Worm (Caenorhabditis elegans): ENCODE results near the gene lido-12.
A peak's percentile ranks its signal among the peaks of the same experiment; 100 is the strongest.

lido-12 gene

DNA sequence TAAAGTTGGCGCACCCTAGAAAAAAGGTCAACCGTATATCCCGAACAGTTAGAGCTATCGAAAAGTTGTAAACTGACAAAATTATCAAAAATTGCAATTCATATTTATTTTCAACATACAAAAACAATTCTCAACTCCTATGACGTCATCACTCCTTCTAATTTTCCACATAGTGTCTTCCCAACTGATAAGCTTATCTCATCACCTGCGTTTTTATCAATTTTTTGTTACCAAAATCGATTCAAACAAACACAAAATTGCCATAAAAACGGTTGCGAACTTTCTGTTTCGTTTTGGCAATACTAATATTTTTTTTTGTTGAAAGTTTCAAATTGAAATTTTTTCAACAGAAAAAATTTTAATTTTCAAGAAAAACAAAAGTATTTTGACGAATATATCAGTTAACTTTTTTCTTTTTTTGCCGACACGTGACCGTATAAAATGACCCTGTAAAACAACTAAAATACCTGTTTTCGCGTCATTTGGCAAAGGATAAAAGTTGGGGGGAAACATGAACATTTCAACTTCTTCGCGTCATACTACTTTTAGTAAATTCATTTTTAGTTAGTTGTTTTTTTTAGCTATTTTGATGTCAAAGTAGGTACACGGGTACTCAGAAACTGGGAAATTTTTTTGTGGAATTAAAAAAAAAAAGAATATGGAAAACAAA, 29.9 kb upstream of the lido-12 start (continued):
- peak in 1 of 2 experiments; percentile 12 for TF ChIP-seq mdl-1 (tag; optimal IDR thresholded peaks at IDR 0.05)

DNA sequence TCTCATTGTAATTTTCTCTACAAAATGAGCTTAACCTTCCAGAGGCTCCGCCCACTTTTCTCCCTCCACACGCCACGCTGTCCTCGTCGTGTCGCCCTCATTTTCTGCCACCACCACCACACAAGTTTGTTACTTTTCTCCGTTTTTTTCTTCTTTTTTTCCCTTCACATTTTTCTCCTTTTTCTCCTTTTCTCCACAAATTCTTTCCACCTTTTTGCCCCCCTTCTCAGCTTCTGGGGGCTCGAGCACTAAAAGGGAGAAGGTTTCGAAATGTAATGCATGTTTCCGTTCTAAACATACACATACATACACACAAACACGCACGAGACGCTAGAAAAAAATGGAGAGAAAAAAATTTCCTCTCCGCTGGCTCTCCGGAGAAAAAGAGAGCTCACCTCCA, 29.0 kb upstream of the lido-12 start, which contains the start of gene nhr-88:
Gene nhr-88, plus strand, starts transcription at position 43 of the 400 bp plus-strand sequence.
- TF ChIP-seq nhr-48 (tag; optimal IDR thresholded peaks at IDR 0.05): peak; percentile 2
- TF ChIP-seq unc-62 (GFP tag; optimal IDR thresholded peaks at IDR 0.05 in 1 of 2): peak in 1 of 2 experiments; percentile 43
- TF ChIP-seq unc-62 (tag; optimal IDR thresholded peaks at IDR 0.05): no peak
- TF ChIP-seq unc-130 (GFP tag; optimal IDR thresholded peaks at IDR 0.05): no peak
- peak; percentile 56 for TF ChIP-seq hlh-30 (tag; optimal IDR thresholded peaks at IDR 0.05; ENCODE audit: insufficient read depth)
- TF ChIP-seq ama-1 (optimal IDR thresholded peaks at IDR 0.05): peak; percentile 62
- TF ChIP-seq zag-1 (tag; optimal IDR thresholded peaks at IDR 0.05): no peak
- peak; percentile 14; the same call in 1 of the 2 replicates for TF ChIP-seq dmd-6 (GFP tag; IDR thresholded peaks at IDR 0.05)
- peak; percentile 69 for TF ChIP-seq fkh-10 (GFP tag; optimal IDR thresholded peaks at IDR 0.05)
- 0 out of 2 replicates have a peak, but pooled peaks have one; percentile 45 for TF ChIP-seq ctbp-1 (GFP tag; IDR thresholded peaks at IDR 0.05)
- TF ChIP-seq spr-3 (GFP tag; optimal IDR thresholded peaks at IDR 0.05): peak; percentile 8
- TF ChIP-seq egl-43 (GFP tag; IDR thresholded peaks at IDR 0.05): 0 out of 2 replicates have a peak, but pooled peaks have one; percentile 70
- peak; percentile 13; the same call in 1 of the 2 replicates for TF ChIP-seq set-16 (GFP tag; IDR thresholded peaks at IDR 0.05)
- peak; percentile 43; the same call in 1 of the 2 replicates for TF ChIP-seq T26A8.4 (GFP tag; IDR thresholded peaks at IDR 0.05)
- TF ChIP-seq cey-2 (tag; optimal IDR thresholded peaks at IDR 0.05; ENCODE audit: borderline replicate concordance, insufficient read depth): no peak
- TF ChIP-seq lsy-2 (tag; optimal IDR thresholded peaks at IDR 0.05): peak in 1 of 2 experiments; percentile 57
- peak; percentile 39 for TF ChIP-seq rbr-2 (tag; optimal IDR thresholded peaks at IDR 0.05)
- peak; percentile 33 for TF ChIP-seq dve-1 (tag; optimal IDR thresholded peaks at IDR 0.05; ENCODE audit: insufficient read depth)
- no peak for TF ChIP-seq lin-13 (GFP tag; optimal IDR thresholded peaks at IDR 0.05)
- TF ChIP-seq mdl-1 (tag; optimal IDR thresholded peaks at IDR 0.05): peak in 1 of 2 experiments; percentile 4
- TF ChIP-seq nhr-42 (GFP tag; IDR thresholded peaks at IDR 0.05): 0 out of 2 replicates have a peak, but pooled peaks have one; percentile 9
- peak; percentile 26; the same call in 1 of the 2 replicates for TF ChIP-seq ceh-20 (GFP tag; IDR thresholded peaks at IDR 0.05)
- no peak for TF ChIP-seq dpl-1 (GFP tag; optimal IDR thresholded peaks at IDR 0.05)
- TF ChIP-seq sdz-12 (GFP tag; optimal IDR thresholded peaks at IDR 0.05): peak; percentile 47
- no peak for TF ChIP-seq pqm-1 (tag; optimal IDR thresholded peaks at IDR 0.05)
- TF ChIP-seq F44E2.7 (GFP tag; IDR thresholded peaks at IDR 0.05): no peak
- TF ChIP-seq mdt-29 (GFP tag; IDR thresholded peaks at IDR 0.05): 0 out of 2 replicates have a peak, but pooled peaks have one; percentile 14
- TF ChIP-seq ceh-32 (tag; optimal IDR thresholded peaks at IDR 0.05; ENCODE audit: poor library complexity): no peak
- TF ChIP-seq vab-7 (GFP tag; IDR thresholded peaks at IDR 0.05): peak; percentile 51; the same call in 1 of the 2 replicates
- peak; percentile 45 for TF ChIP-seq mep-1 (tag; optimal IDR thresholded peaks at IDR 0.05)
- TF ChIP-seq hmg-1.1 (GFP tag; IDR thresholded peaks at IDR 0.05): peak; percentile 58

DNA sequence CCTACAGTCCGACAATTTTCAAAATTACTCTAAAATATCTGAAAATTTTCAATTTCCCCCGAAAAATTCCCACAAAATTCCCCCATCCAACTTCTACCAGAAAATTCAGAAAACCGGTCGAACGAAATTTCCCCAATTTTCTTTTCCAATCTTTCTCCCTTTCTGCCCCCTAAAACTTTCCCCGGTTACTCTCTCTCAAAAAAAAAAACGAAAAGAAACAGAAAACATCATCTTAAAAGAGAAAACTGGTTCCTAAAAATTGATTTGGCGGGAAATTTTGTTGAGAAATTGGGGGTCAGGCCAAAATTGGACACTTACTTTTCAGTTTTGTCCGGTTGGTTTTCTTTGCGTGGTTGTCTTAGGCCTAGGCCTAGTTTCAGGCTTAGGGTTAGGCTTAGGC, 27.9 kb upstream of the lido-12 start:
- no peak for TF ChIP-seq mxl-2 (GFP tag; conservative IDR thresholded peaks at IDR 0.05)
- no peak for TF ChIP-seq F26F4.8 (GFP tag; conservative IDR thresholded peaks at IDR 0.05)
- no peak for TF ChIP-seq set-16 (GFP tag; IDR thresholded peaks at IDR 0.05)
- no peak for TF ChIP-seq daf-19 (GFP tag; conservative IDR thresholded peaks at IDR 0.05)
- TF ChIP-seq nhr-77 (tag; optimal IDR thresholded peaks at IDR 0.05): no peak
- TF ChIP-seq attf-4 (tag; optimal IDR thresholded peaks at IDR 0.05): no peak
- no peak for TF ChIP-seq Y5F2A.4 (GFP tag; optimal IDR thresholded peaks at IDR 0.05)

Measured in whole organism, L4 larva.